Worm (Caenorhabditis elegans) whole organism, young adult: Measurements from ENCODE around the gene casy-1.

Source experiments
- B0019.2 ChIP-seq: fragments of 200-800 bp; sonication (Bioruptor generic); conservative IDR thresholded peaks from 2 replicates; pipeline ENCODE4 v1.3.6; 2022; ENCODE audit warnings: missing genetic modification reagents, missing genetic modification characterization, missing compliant biosample characterization
- B0261.1 ChIP-seq: sonication (generic microtip); optimal IDR thresholded peaks from 2 replicates; lab custom pipeline; 2016; ENCODE audit warnings: mild to moderate bottlenecking, missing genetic modification characterization, moderate library complexity, missing compliant biosample characterization
- B0336.3 ChIP-seq: fragments of 200-800 bp; sonication (Bioruptor generic); IDR thresholded peaks from 2 replicates; pipeline ENCODE4 v1.3.6; 2022; ENCODE audit warnings: missing genetic modification characterization, missing compliant biosample characterization
- C17E4.6 ChIP-seq: fragments of 200-800 bp; sonication (Bioruptor generic); IDR thresholded peaks from 2 replicates; pipeline ENCODE4 v1.3.6; 2022; ENCODE audit warnings: missing genetic modification reagents, missing genetic modification characterization, missing compliant biosample characterization
- D2030.7 ChIP-seq: fragments of 200-800 bp; sonication (Bioruptor generic); IDR thresholded peaks from 2 replicates; pipeline ENCODE4 v1.3.6; 2022; ENCODE audit warnings: missing genetic modification reagents, missing genetic modification characterization, missing compliant biosample characterization
- F22D6.2 ChIP-seq: sonication (generic microtip); optimal IDR thresholded peaks from 2 replicates; lab custom pipeline; 2016; ENCODE audit warnings: mild to moderate bottlenecking, missing genetic modification characterization, missing compliant biosample characterization
- F23B12.7 ChIP-seq: sonication (generic microtip); optimal IDR thresholded peaks from 2 replicates; lab custom pipeline; 2017; ENCODE audit warnings: missing genetic modification characterization, mild to moderate bottlenecking, missing compliant biosample characterization, antibody characterized with exemption, moderate library complexity; ENCODE audit not compliant: insufficient read depth
- F33H1.4 ChIP-seq: fragments of 200-800 bp; sonication (Bioruptor generic); IDR thresholded peaks from 2 replicates; pipeline ENCODE4 v1.3.6; 2022; ENCODE audit warnings: missing genetic modification reagents, missing genetic modification characterization, missing compliant biosample characterization
- F52B5.7 ChIP-seq: sonication (generic microtip); optimal IDR thresholded peaks from 2 replicates; lab custom pipeline; 2016; ENCODE audit warnings: mild to moderate bottlenecking, missing genetic modification characterization, missing compliant biosample characterization
- K11D2.4 ChIP-seq: fragments of 200-800 bp; sonication (Bioruptor generic); IDR thresholded peaks from 2 replicates; pipeline ENCODE4 v1.3.6; 2022; ENCODE audit warnings: missing genetic modification reagents, missing genetic modification characterization, missing compliant biosample characterization
- K12H6.12 ChIP-seq: fragments of 200-800 bp; sonication (Bioruptor generic); optimal IDR thresholded peaks from 2 replicates; lab custom pipeline; 2018; ENCODE audit warnings: mild to moderate bottlenecking, missing genetic modification characterization, missing compliant biosample characterization
- Y53G8AR.9 ChIP-seq: fragments of 200-800 bp; sonication (Bioruptor generic); conservative IDR thresholded peaks from 2 replicates; pipeline ENCODE4 v1.3.6; 2022; ENCODE audit warnings: missing genetic modification reagents, missing genetic modification characterization, missing compliant biosample characterization
- akir-1 ChIP-seq: fragments of 200-800 bp; sonication (Bioruptor generic); optimal IDR thresholded peaks from 2 replicates; lab custom pipeline; 2018; ENCODE audit warnings: mild to moderate bottlenecking, missing genetic modification characterization, moderate library complexity, missing compliant biosample characterization
- aptf-3 ChIP-seq: fragments of 200-800 bp; sonication (Bioruptor generic); IDR thresholded peaks from 2 replicates; pipeline ENCODE4 v1.3.6; 2022; ENCODE audit warnings: missing genetic modification characterization, missing compliant biosample characterization
- attf-5 ChIP-seq: fragments of 200-800 bp; sonication (Bioruptor generic); optimal IDR thresholded peaks from 2 replicates; lab custom pipeline; 2018; ENCODE audit warnings: mild to moderate bottlenecking, missing genetic modification characterization, missing compliant biosample characterization
- bed-1 ChIP-seq: fragments of 200-800 bp; sonication (Bioruptor generic); IDR thresholded peaks from 2 replicates; pipeline ENCODE4 v1.3.6; 2022; ENCODE audit warnings: missing genetic modification reagents, missing genetic modification characterization, missing compliant biosample characterization
- bed-2 ChIP-seq: fragments of 200-800 bp; sonication (Bioruptor generic); IDR thresholded peaks from 2 replicates; pipeline ENCODE4 v1.3.6; 2022; ENCODE audit warnings: missing genetic modification reagents, missing genetic modification characterization, missing compliant biosample characterization
- ceh-27 ChIP-seq: fragments of 200-800 bp; sonication (Bioruptor generic); optimal IDR thresholded peaks from 2 replicates; lab custom pipeline; 2018; ENCODE audit warnings: mild to moderate bottlenecking, missing genetic modification characterization, moderate library complexity, missing compliant biosample characterization
- ceh-58 ChIP-seq: fragments of 200-800 bp; sonication (Bioruptor generic); IDR thresholded peaks from 2 replicates; pipeline ENCODE4 v1.3.6; 2022; ENCODE audit warnings: missing genetic modification characterization, missing compliant biosample characterization
- dpff-1 ChIP-seq: sonication (generic microtip); optimal IDR thresholded peaks from 2 replicates; lab custom pipeline; 2017; ENCODE audit warnings: mild to moderate bottlenecking, missing genetic modification characterization, missing compliant biosample characterization
- egrh-3 ChIP-seq: fragments of 200-800 bp; sonication (Bioruptor generic); IDR thresholded peaks from 2 replicates; pipeline ENCODE4 v1.3.6; 2022; ENCODE audit warnings: missing genetic modification reagents, missing genetic modification characterization, missing compliant biosample characterization
- ekl-4 ChIP-seq: fragments of 200-800 bp; sonication (Bioruptor generic); IDR thresholded peaks from 2 replicates; pipeline ENCODE4 v1.3.6; 2022; ENCODE audit warnings: missing genetic modification reagents, missing genetic modification characterization, missing compliant biosample characterization
- fkh-3 ChIP-seq: sonication (generic microtip); optimal IDR thresholded peaks from 2 replicates; lab custom pipeline; 2016; ENCODE audit warnings: mild to moderate bottlenecking, missing genetic modification characterization, missing compliant biosample characterization
- gei-17 ChIP-seq: fragments of 200-800 bp; sonication (Bioruptor generic); optimal IDR thresholded peaks from 2 replicates; lab custom pipeline; 2018; ENCODE audit warnings: mild to moderate bottlenecking, missing genetic modification characterization, missing compliant biosample characterization
- hlh-12 ChIP-seq: sonication (generic microtip); optimal IDR thresholded peaks from 2 replicates; lab custom pipeline; 2016; ENCODE audit warnings: missing genetic modification characterization, missing compliant biosample characterization
- hmg-1.2 ChIP-seq: fragments of 200-800 bp; sonication (Bioruptor generic); IDR thresholded peaks from 2 replicates; pipeline ENCODE4 v1.3.6; 2022; ENCODE audit warnings: missing genetic modification reagents, missing genetic modification characterization, missing compliant biosample characterization
- hmg-20 ChIP-seq: fragments of 200-800 bp; sonication (Bioruptor generic); IDR thresholded peaks from 2 replicates; pipeline ENCODE4 v1.3.6; 2022; ENCODE audit warnings: missing genetic modification reagents, missing genetic modification characterization, missing compliant biosample characterization
- hrde-1 ChIP-seq: sonication (generic microtip); optimal IDR thresholded peaks from 2 replicates; lab custom pipeline; 2016; ENCODE audit warnings: missing genetic modification characterization, mild to moderate bottlenecking, missing compliant biosample characterization, moderate library complexity, missing genotype, missing genetic modification reagents, borderline replicate concordance
- hsf-1 ChIP-seq: fragments of 200-800 bp; sonication (Bioruptor generic); IDR thresholded peaks from 2 replicates; pipeline ENCODE4 v1.3.6; 2022; ENCODE audit warnings: missing genetic modification reagents, missing genetic modification characterization, missing compliant biosample characterization
- lag-1 ChIP-seq: fragments of 200-800 bp; sonication (Bioruptor generic); IDR thresholded peaks from 2 replicates; pipeline ENCODE4 v1.3.6; 2022; ENCODE audit warnings: missing genetic modification reagents, missing genetic modification characterization, missing compliant biosample characterization
- let-607 ChIP-seq, 2 experiments: fragments of 200-800 bp in 1 of 2; sonication (Bioruptor generic) in 1 of 2; sonication (generic microtip) in 1 of 2; optimal IDR thresholded peaks; 2 replicates each; lab custom pipeline; 2016 to 2018; ENCODE audit warnings: mild to moderate bottlenecking in 2 of 2, missing compliant biosample characterization in 2 of 2, missing genetic modification characterization in 2 of 2, moderate library complexity in 2 of 2, missing genotype in 1 of 2
- madf-3 ChIP-seq: fragments of 200-800 bp; sonication (Bioruptor generic); IDR thresholded peaks from 2 replicates; pipeline ENCODE4 v1.3.6; 2022; ENCODE audit warnings: missing genetic modification reagents, missing genetic modification characterization, missing compliant biosample characterization
- madf-6 ChIP-seq: fragments of 200-800 bp; sonication (Bioruptor generic); IDR thresholded peaks from 2 replicates; pipeline ENCODE4 v1.3.6; 2022; ENCODE audit warnings: missing genetic modification reagents, missing genetic modification characterization, missing compliant biosample characterization
- mel-28 ChIP-seq: sonication (generic microtip); optimal IDR thresholded peaks from 2 replicates; lab custom pipeline; 2016; ENCODE audit warnings: borderline replicate concordance, mild to moderate bottlenecking, missing genetic modification characterization, missing compliant biosample characterization
- nfya-1 ChIP-seq: sonication (generic microtip); optimal IDR thresholded peaks from 2 replicates; lab custom pipeline; 2017; ENCODE audit warnings: antibody characterized with exemption, missing compliant biosample characterization, missing genetic modification characterization, borderline replicate concordance; ENCODE audit not compliant: insufficient read depth
- nhr-27 ChIP-seq: fragments of 200-800 bp; sonication (Bioruptor generic); optimal IDR thresholded peaks from 2 replicates; lab custom pipeline; 2018; ENCODE audit warnings: mild to moderate bottlenecking, missing genetic modification characterization, moderate library complexity, missing compliant biosample characterization
- nhr-90 ChIP-seq: sonication (generic microtip); optimal IDR thresholded peaks from 2 replicates; lab custom pipeline; 2016; ENCODE audit warnings: missing genotype, mild to moderate bottlenecking, missing genetic modification characterization, missing compliant biosample characterization
- sptf-2 ChIP-seq: fragments of 200-800 bp; sonication (Bioruptor generic); optimal IDR thresholded peaks from 2 replicates; lab custom pipeline; 2018; ENCODE audit warnings: mild to moderate bottlenecking, missing genetic modification characterization, missing compliant biosample characterization
- unc-130 ChIP-seq: sonication (generic microtip); optimal IDR thresholded peaks from 2 replicates; lab custom pipeline; 2016; ENCODE audit warnings: missing genetic modification reagents, missing genetic modification characterization, missing compliant biosample characterization
- ztf-18 ChIP-seq: sonication (generic microtip); optimal IDR thresholded peaks from 2 replicates; lab custom pipeline; 2016; ENCODE audit warnings: missing genotype, mild to moderate bottlenecking, missing genetic modification characterization, missing compliant biosample characterization
- ztf-25 ChIP-seq: fragments of 200-800 bp; sonication (Bioruptor generic); IDR thresholded peaks from 2 replicates; pipeline ENCODE4 v1.3.6; 2022; ENCODE audit warnings: missing genetic modification reagents, missing genetic modification characterization, missing compliant biosample characterization
- ztf-6 ChIP-seq: fragments of 200-800 bp; sonication (Bioruptor generic); IDR thresholded peaks from 2 replicates; pipeline ENCODE4 v1.3.6; 2022; ENCODE audit warnings: missing genetic modification reagents, missing genetic modification characterization, missing compliant biosample characterization

The casy-1 gene

DNA sequence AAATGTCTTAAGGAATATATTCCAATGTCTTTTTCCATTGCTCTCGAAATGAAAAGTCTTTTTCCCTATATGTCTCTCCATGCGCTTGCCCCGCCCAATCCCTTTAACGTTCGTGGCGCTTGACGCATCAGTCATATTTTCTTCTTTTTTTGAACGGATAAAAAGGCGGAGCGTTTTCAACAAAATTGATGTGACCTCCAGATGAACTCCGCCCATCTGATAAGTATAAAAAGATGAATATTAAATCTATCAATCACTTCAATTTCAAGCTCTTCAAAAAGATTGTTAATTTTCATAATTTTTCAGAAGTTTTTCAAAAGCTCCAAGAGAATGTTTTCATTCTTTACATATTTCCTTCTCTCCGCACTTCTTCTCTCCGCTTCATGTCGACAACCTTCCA lies 39.6 kb upstream of the casy-1 start, which contains the start of gene ins-4:
TSS of gene ins-4 (plus strand) at position 301 of the 400 bp plus-strand sequence.
- no peak for TF ChIP-seq K12H6.12 (tag; lab: Kevin White, UChicago)
- TF ChIP-seq sptf-2 (GFP tag; lab: Kevin White, UChicago) = no peak
- TF ChIP-seq gei-17 (GFP tag; lab: Kevin White, UChicago) = no peak
- TF ChIP-seq K11D2.4 = no peak
- TF ChIP-seq D2030.7 (GFP tag; lab: Robert Waterston, UW) = no peak
- TF ChIP-seq hsf-1 (GFP tag; lab: Robert Waterston, UW) = no peak
- TF ChIP-seq unc-130 = no peak
- no peak for TF ChIP-seq nhr-90 (tag; lab: Kevin White, UChicago)
- no peak for TF ChIP-seq B0336.3 (GFP tag; lab: Robert Waterston, UW)

DNA sequence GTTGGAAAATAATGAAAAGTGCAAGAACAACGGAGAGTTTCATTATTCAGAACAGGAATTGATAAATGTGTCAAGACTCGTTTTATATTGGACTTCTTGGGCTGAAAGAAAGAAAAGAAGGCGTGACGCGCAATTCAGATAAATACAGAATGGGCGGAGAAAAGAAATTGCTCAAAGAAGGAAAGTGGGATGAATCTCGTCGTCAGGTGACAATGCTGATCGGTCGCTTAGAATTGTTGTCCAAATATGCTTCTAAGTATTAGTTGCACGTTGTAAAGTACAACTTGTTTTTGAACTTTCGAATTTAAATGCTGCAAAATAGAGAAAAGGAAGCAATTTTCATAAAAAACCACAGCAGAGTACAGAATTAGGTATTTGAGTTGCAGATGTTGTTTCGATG lies 34.2 kb upstream of the casy-1 start, which contains the start of gene ins-3:
TSS of gene ins-3 (minus strand) at position 101 of the 400 bp plus-strand sequence.
- no peak for TF ChIP-seq hrde-1 (tag; lab: Kevin White, UChicago)
- no peak for TF ChIP-seq dpff-1 (tag; lab: Kevin White, UChicago)
- no peak for TF ChIP-seq mel-28
- no peak for TF ChIP-seq B0019.2 (GFP tag; lab: Robert Waterston, UW)
- no peak for TF ChIP-seq F52B5.7
- TF ChIP-seq F23B12.7 (tag; lab: Kevin White, UChicago) = no peak
- no peak for TF ChIP-seq let-607 (tag; optimal IDR thresholded peaks at IDR 0.05; lab: Kevin White, UChicago)
- no peak for TF ChIP-seq egrh-3
- TF ChIP-seq F33H1.4 = no peak
- no peak for TF ChIP-seq nfya-1 (tag; lab: Kevin White, UChicago)
- TF ChIP-seq madf-3 (GFP tag; lab: Robert Waterston, UW) = no peak
- no peak for TF ChIP-seq ztf-6 (GFP tag; lab: Robert Waterston, UW)
- TF ChIP-seq B0261.1 (tag; lab: Kevin White, UChicago) = no peak

DNA sequence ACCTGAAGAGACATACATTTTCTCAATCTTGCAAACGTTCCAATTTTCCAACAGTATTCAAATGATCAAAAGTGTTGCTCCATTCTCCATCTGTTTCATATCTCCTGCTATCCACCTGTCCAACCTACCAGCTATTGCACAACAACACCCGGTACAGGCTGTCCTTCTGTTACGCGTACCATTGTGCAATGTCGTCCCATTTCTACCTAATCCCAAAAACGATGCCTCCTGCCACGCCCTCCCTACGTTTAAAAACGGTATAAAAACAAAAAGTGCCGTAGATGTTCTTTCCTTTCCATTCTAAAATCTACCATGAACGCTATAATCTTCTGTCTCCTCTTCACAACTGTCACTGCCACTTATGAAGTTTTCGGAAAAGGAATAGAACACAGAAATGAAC lies 31.7 kb upstream of the casy-1 start, which contains the start of gene ins-2:
TSS of gene ins-2 (plus strand) at position 301 of the 400 bp plus-strand sequence.
- TF ChIP-seq madf-6 (no peak), aptf-3 (GFP tag; lab: Robert Waterston, UW) (no peak), ztf-18 (no peak), fkh-3 (tag; lab: Kevin White, UChicago) (no peak), attf-5 (GFP tag; lab: Kevin White, UChicago) (no peak), nhr-27 (no peak), gei-17 (GFP tag; lab: Kevin White, UChicago) (no peak), hrde-1 (tag; lab: Kevin White, UChicago) (no peak), bed-2 (GFP tag; lab: Robert Waterston, UW) (no peak), Y53G8AR.9 (GFP tag; lab: Robert Waterston, UW) (no peak), ekl-4 (GFP tag; lab: Robert Waterston, UW) (no peak)

DNA sequence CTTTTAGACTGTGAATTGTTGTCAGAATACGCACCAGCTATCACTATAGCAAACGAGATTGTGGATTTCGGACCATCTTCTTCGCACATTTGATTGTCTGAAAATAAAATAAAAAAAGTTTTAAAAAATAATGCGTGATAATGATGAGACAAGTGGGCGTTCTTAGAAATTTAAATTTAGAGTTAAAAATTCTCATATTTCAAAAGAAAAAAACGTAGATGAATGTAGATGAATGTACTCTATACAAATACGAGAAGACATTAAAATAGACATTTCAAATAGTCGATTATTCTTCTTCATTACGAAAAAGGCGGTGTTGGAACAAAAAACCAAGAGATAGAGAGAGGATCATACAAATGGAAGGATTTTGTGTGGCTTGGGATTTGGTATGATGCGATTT lies 18.4 kb upstream of the casy-1 start, which contains the start of gene B0034.5:
TSS of gene B0034.5 (minus strand) at position 101 of the 400 bp plus-strand sequence.
- TF ChIP-seq hmg-1.2 (GFP tag; lab: Robert Waterston, UW) = no peak
- no peak for TF ChIP-seq lag-1 (GFP tag; lab: Robert Waterston, UW)
- no peak for TF ChIP-seq hlh-12 (tag; lab: Kevin White, UChicago)
- TF ChIP-seq ceh-58 (GFP tag; lab: Robert Waterston, UW) = no peak
- TF ChIP-seq ceh-27 (GFP tag; lab: Kevin White, UChicago) = no peak
- TF ChIP-seq F22D6.2 = no peak
- no peak for TF ChIP-seq ztf-25 (GFP tag; lab: Robert Waterston, UW)
- TF ChIP-seq bed-1 = no peak
- no peak for TF ChIP-seq hrde-1 (tag; lab: Kevin White, UChicago)
- TF ChIP-seq hmg-20 (GFP tag; lab: Robert Waterston, UW) = no peak
- no peak for TF ChIP-seq C17E4.6 (GFP tag; lab: Robert Waterston, UW)
- TF ChIP-seq akir-1 (GFP tag; lab: Kevin White, UChicago) = no peak
- TF ChIP-seq, all 124 proteins: peak for 0
